Fruit fly (Drosophila melanogaster) S2 (cell line): ENCODE data around the gene CG10694.

Experiments
- CG8478 ChIP-seq: fragments of >200 bp; optimal IDR thresholded peaks from 2 replicates; lab custom pipeline; 2018
- CTCF ChIP-seq, 2 experiments: fragments of >200 bp; optimal IDR thresholded peaks; 2 replicates each; lab custom pipeline; 2018

DNA sequence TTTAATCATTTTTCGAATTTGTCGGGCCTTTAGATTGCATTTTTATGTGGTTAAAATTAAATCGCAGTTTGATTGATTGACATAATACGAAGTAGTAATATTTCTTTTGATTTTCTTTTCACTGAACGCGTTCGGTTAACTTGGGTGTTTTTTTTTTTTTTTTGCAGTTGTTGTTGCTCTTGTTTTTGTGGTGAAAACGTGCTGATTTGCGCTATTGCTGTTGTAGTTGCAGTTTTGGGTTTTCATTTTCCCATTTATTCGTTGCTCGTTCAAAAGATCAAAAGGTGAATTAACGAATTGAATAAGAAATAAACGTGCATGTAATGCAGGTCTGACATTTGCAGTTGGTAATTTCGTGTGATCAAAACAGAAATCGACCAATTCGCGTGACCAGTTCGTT lies 5.8 kb upstream of the CG10694 start:
- TF ChIP-seq CG8478 (lab: Kevin White, UChicago) (no peak), CTCF (optimal IDR thresholded peaks at IDR 0.05; lab: Kevin White, UChicago) (no peak)
